Worm (Caenorhabditis elegans) whole organism, L1 larva: ENCODE results near the gene F54D5.4.

Experiments
- C34B4.2 ChIP-seq: sonication (generic microtip); optimal IDR thresholded peaks from 2 replicates; lab custom pipeline; 2017; ENCODE audit warnings: mild to moderate bottlenecking, missing genetic modification characterization, missing compliant biosample characterization
- lin-39 ChIP-seq: fragments of 150-350 bp; optimal IDR thresholded peaks from 2 replicates; lab custom pipeline; 2014; ENCODE audit warnings: missing biosample characterization, missing genetic modification reagents, missing genetic modification characterization
- nhr-12 ChIP-seq: sonication (generic microtip); optimal IDR thresholded peaks from 2 replicates; lab custom pipeline; 2017; ENCODE audit warnings: missing biosample characterization, missing genetic modification characterization

DNA sequence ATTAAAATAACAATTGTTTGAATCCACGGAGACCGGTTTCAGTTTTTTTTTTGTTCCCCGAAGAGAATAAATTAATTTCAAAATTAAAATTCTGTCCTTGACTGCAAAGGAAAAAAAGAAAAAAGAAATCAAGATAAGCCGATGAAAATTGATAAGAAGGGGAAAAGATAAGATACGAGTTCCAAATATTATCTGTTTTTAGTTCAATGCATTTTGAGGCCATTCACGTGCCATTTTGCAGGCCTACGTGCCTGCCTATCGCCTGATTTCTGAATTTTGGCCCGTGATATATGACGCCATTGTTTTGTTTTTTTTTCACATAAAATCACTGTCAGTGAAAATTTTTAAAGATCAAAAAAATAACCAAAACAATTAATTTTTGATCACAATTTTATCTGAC lies 41.8 kb downstream of the F54D5.4 start:
- TF ChIP-seq lin-39 (tag; lab: Kevin White, UChicago) (no peak), C34B4.2 (tag; lab: Kevin White, UChicago) (no peak), nhr-12 (tag; lab: Kevin White, UChicago) (no peak)
